Worm (Caenorhabditis elegans) whole organism, L1 larva: ENCODE data around the gene sto-6.

Experiments
- nhr-12 ChIP-seq: sonication (generic microtip); optimal IDR thresholded peaks from 2 replicates; lab custom pipeline; 2017; ENCODE audit warnings: missing biosample characterization, missing genetic modification characterization
- nhr-84 ChIP-seq: sonication (generic microtip); optimal IDR thresholded peaks from 2 replicates; lab custom pipeline; 2017; ENCODE audit warnings: missing biosample characterization, missing genetic modification characterization
- snpc-4 ChIP-seq: fragments of 150-350 bp; optimal IDR thresholded peaks from 2 replicates; lab custom pipeline; 2014; ENCODE audit warnings: missing biosample characterization, missing genetic modification characterization
- zag-1 ChIP-seq: fragments of 150-350 bp; optimal IDR thresholded peaks from 2 replicates; lab custom pipeline; 2014; ENCODE audit warnings: missing biosample characterization, missing genetic modification characterization

- TF ChIP-seq nhr-84 (tag; lab: Kevin White, UChicago) (no peak), zag-1 (tag; lab: Kevin White, UChicago) (no peak), snpc-4 (no peak), nhr-12 (tag; lab: Kevin White, UChicago) (no peak)
Observed at ce11 chrX:11640463-11640995, 8.3 kb downstream of the sto-6 start.
